Worm (Caenorhabditis elegans) whole organism, L2 larva: Measurements from ENCODE around the gene rib-1.

Experiments used
- C34F6.9 ChIP-seq: fragments of 150-350 bp; optimal IDR thresholded peaks from 2 replicates; lab custom pipeline; 2014; ENCODE audit warnings: missing biosample characterization, missing genetic modification characterization
- R02D3.7 ChIP-seq: fragments of 150-350 bp; optimal IDR thresholded peaks from 2 replicates; lab custom pipeline; 2014; ENCODE audit warnings: missing biosample characterization, missing genetic modification characterization
- Y55F3AM.14 ChIP-seq: fragments of 200-800 bp; sonication (Bioruptor generic); optimal IDR thresholded peaks from 2 replicates; lab custom pipeline; 2018; ENCODE audit warnings: mild to moderate bottlenecking, missing genetic modification characterization, missing compliant biosample characterization
- alr-1 ChIP-seq: fragments of 150-350 bp; optimal IDR thresholded peaks from 2 replicates; lab custom pipeline; 2014; ENCODE audit warnings: missing biosample characterization, missing genetic modification characterization
- ceh-82 ChIP-seq: fragments of 150-350 bp; optimal IDR thresholded peaks from 2 replicates; lab custom pipeline; 2014; ENCODE audit warnings: missing biosample characterization, missing genetic modification characterization
- crh-2 ChIP-seq: sonication (generic microtip); optimal IDR thresholded peaks from 2 replicates; lab custom pipeline; 2017; ENCODE audit warnings: missing biosample characterization, missing genetic modification characterization
- dmd-4 ChIP-seq: sonication (generic microtip); optimal IDR thresholded peaks from 2 replicates; lab custom pipeline; 2017; ENCODE audit warnings: missing biosample characterization, missing genetic modification characterization
- egl-27 ChIP-seq: sonication (generic microtip); optimal IDR thresholded peaks from 3 replicates; lab custom pipeline; 2017; ENCODE audit warnings: missing biosample characterization, missing genetic modification reagents, missing genetic modification characterization
- elt-1 ChIP-seq: fragments of 150-350 bp; optimal IDR thresholded peaks from 2 replicates; lab custom pipeline; 2014; ENCODE audit warnings: missing biosample characterization, missing genetic modification characterization
- elt-3 ChIP-seq: sonication (generic microtip); optimal IDR thresholded peaks from 2 replicates; lab custom pipeline; 2017; ENCODE audit warnings: missing biosample characterization, missing genetic modification characterization
- gmeb-1 ChIP-seq: fragments of 150-350 bp; optimal IDR thresholded peaks from 2 replicates; lab custom pipeline; 2014; ENCODE audit warnings: missing biosample characterization, missing genetic modification characterization
- mbf-1 ChIP-seq: sonication (generic microtip); optimal IDR thresholded peaks from 2 replicates; lab custom pipeline; 2017; ENCODE audit warnings: missing biosample characterization, missing genetic modification characterization
- nhr-129 ChIP-seq: fragments of 150-350 bp; optimal IDR thresholded peaks from 2 replicates; lab custom pipeline; 2014; ENCODE audit warnings: missing biosample characterization, missing genetic modification characterization
- nhr-23 ChIP-seq: fragments of 150-350 bp; optimal IDR thresholded peaks from 2 replicates; lab custom pipeline; 2014; ENCODE audit warnings: missing biosample characterization, missing genetic modification reagents, missing genetic modification characterization
- nhr-237 ChIP-seq: fragments of 150-350 bp; optimal IDR thresholded peaks from 2 replicates; lab custom pipeline; 2014; ENCODE audit warnings: missing biosample characterization, missing genetic modification characterization
- nhr-25 ChIP-seq: fragments of 150-350 bp; sonication (generic microtip); optimal IDR thresholded peaks from 3 replicates; lab custom pipeline; 2014; ENCODE audit warnings: missing biosample characterization, missing genetic modification characterization
- peb-1 ChIP-seq: fragments of 150-350 bp; optimal IDR thresholded peaks from 2 replicates; lab custom pipeline; 2014; ENCODE audit warnings: missing biosample characterization, missing genetic modification characterization
- skn-1 ChIP-seq: sonication (generic microtip); optimal IDR thresholded peaks from 2 replicates; lab custom pipeline; 2017; ENCODE audit warnings: missing biosample characterization, missing genetic modification characterization
- sma-3 ChIP-seq: sonication (generic microtip); optimal IDR thresholded peaks from 2 replicates; lab custom pipeline; 2016; ENCODE audit warnings: missing genetic modification reagents, missing genetic modification characterization, missing compliant biosample characterization
- sma-9 ChIP-seq, 2 experiments: fragments of 150-350 bp in 1 of 2; sonication (generic microtip) in 1 of 2; optimal IDR thresholded peaks; 2 replicates each; lab custom pipeline; 2014 to 2016; ENCODE audit warnings: missing genetic modification characterization in 2 of 2, mild to moderate bottlenecking in 1 of 2, missing biosample characterization in 1 of 2, missing compliant biosample characterization in 1 of 2, missing genetic modification reagents in 1 of 2, moderate library complexity in 1 of 2
- snpc-4 ChIP-seq: fragments of 150-350 bp; optimal IDR thresholded peaks from 2 replicates; lab custom pipeline; 2014; ENCODE audit warnings: missing biosample characterization, missing genetic modification characterization
- unc-39 ChIP-seq: fragments of 150-350 bp; optimal IDR thresholded peaks from 2 replicates; lab custom pipeline; 2014; ENCODE audit warnings: missing biosample characterization, missing genetic modification characterization
- unc-55 ChIP-seq: fragments of 150-350 bp; sonication (generic microtip); optimal IDR thresholded peaks from 3 replicates; lab custom pipeline; 2014; ENCODE audit warnings: missing biosample characterization, missing genetic modification reagents, missing genetic modification characterization
- unc-62 ChIP-seq: fragments of 150-350 bp; optimal IDR thresholded peaks from 2 replicates; lab custom pipeline; 2014; ENCODE audit warnings: missing biosample characterization, missing genetic modification reagents, missing genetic modification characterization
- zag-1 ChIP-seq: fragments of 150-350 bp; optimal IDR thresholded peaks from 2 replicates; lab custom pipeline; 2014; ENCODE audit warnings: missing biosample characterization, missing genetic modification characterization
- ztf-1 ChIP-seq: fragments of 200-800 bp; sonication (Bioruptor generic); conservative IDR thresholded peaks from 2 replicates; pipeline ENCODE4 v1.3.6; 2022; ENCODE audit warnings: missing genetic modification characterization, missing compliant biosample characterization
- ztf-11 ChIP-seq: sonication (generic microtip); optimal IDR thresholded peaks from 2 replicates; lab custom pipeline; 2017; ENCODE audit warnings: missing biosample characterization, missing genetic modification characterization

The rib-1 gene

ce11 chrIV:11625482-11625881, 46.9 kb downstream of the rib-1 start, which contains the start of gene lys-5:
Gene lys-5 (minus strand): TSS chrIV:11625582.
- TF ChIP-seq unc-55 (GFP tag; lab: Kevin White, UChicago) (no peak), skn-1 (tag; lab: Kevin White, UChicago) (no peak), Y55F3AM.14 (GFP tag; lab: Kevin White, UChicago) (no peak), zag-1 (tag; lab: Kevin White, UChicago) (no peak), mbf-1 (tag; lab: Kevin White, UChicago) (no peak), elt-3 (tag; lab: Kevin White, UChicago) (no peak), sma-9 (GFP tag; optimal IDR thresholded peaks at IDR 0.05; lab: Kevin White, UChicago) (no peak), sma-9 (tag; optimal IDR thresholded peaks at IDR 0.05; lab: Kevin White, UChicago) (no peak), sma-3 (GFP tag; lab: Kevin White, UChicago) (no peak), unc-39 (no peak), ceh-82 (no peak), ztf-1 (GFP tag; lab: Robert Waterston, UW) (no peak), R02D3.7 (no peak), nhr-237 (tag; lab: Kevin White, UChicago) (no peak), peb-1 (no peak), C34F6.9 (no peak), nhr-129 (tag; lab: Kevin White, UChicago) (no peak), gmeb-1 (tag; lab: Kevin White, UChicago) (no peak), dmd-4 (tag; lab: Kevin White, UChicago) (no peak)

- TF ChIP-seq C34F6.9 (no peak), snpc-4 (tag; lab: Kevin White, UChicago) (no peak), crh-2 (tag; lab: Kevin White, UChicago) (no peak), alr-1 (tag; lab: Kevin White, UChicago) (no peak)
Measured at ce11 chrIV:11627847-11628246, 49.3 kb downstream of the rib-1 start, which contains the start of gene lys-6. Gene lys-6 (minus strand): TSS chrIV:11627947.

ce11 chrIV:11631750-11632149, 53.2 kb downstream of the rib-1 start, which contains the start of gene F58B3.4:
Gene F58B3.4 (minus strand): TSS chrIV:11631850.
- TF ChIP-seq nhr-23 (no peak), ztf-11 (no peak), unc-62 (no peak), elt-1 (tag; lab: Kevin White, UChicago) (no peak), egl-27 (tag; lab: Kevin White, UChicago) (no peak), skn-1 (tag; lab: Kevin White, UChicago) (no peak), nhr-25 (tag; lab: Kevin White, UChicago) (no peak), ceh-82 (no peak), crh-2 (tag; lab: Kevin White, UChicago) (no peak)
